Fruit fly (Drosophila melanogaster): ENCODE results near the gene CG14629.

The CG14629 gene

DNA sequence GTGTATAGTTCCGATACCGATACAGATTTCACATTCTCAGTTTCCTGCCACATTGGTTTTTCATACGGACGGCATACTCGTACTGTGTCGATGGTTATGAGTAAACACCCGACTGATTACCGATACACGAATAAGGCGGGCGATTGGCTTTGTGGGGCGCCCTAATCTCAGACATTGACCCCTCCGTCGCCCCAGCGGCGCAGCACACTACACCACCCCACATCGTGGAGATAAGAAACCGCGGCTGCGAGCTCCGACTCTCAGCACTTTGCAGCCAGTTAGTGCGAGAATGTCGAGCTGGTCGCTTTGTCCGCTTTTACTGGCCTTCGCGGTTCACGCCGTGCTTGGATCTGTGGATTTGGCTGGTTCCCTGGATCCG is at the start of gene CG14629:
TSS of gene CG14629 (plus strand) at position 275 of the 379 bp plus-strand sequence.
- no peak for TF ChIP-seq Sin3A (optimal IDR thresholded peaks at IDR 0.05)
- no peak for TF ChIP-seq h (optimal IDR thresholded peaks at IDR 0.05)
- TF ChIP-seq ttk (optimal IDR thresholded peaks at IDR 0.05): no peak
- TF ChIP-seq insv (optimal IDR thresholded peaks at IDR 0.05): no peak

DNA sequence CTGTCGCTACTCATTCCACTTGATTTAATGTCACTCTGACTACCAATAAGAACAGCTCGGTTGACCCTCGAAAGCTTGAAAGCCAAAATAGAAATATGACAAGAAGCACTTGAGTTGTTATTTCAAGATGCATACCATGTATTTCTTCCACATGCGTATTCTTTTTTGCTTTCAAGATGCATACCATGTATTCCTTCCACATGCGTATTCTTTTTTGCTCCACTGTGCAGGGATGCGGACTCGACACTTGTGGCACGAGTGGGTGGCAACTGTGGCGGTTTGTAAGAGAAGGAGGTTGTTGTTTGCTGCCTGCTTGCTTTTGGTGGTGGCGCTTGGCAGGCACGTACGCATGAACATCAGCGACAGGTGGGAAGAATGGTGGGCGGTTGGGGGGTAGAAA is 45.1 kb upstream of the CG14629 start:
- no peak for TF ChIP-seq ttk (optimal IDR thresholded peaks at IDR 0.05)
- no peak for TF ChIP-seq Myc (optimal IDR thresholded peaks at IDR 0.05)
- TF ChIP-seq psq (optimal IDR thresholded peaks at IDR 0.05): no peak
- no peak for TF ChIP-seq h (optimal IDR thresholded peaks at IDR 0.05)
- no peak for TF ChIP-seq Sin3A (optimal IDR thresholded peaks at IDR 0.05)
- TF ChIP-seq insv (optimal IDR thresholded peaks at IDR 0.05): no peak

DNA sequence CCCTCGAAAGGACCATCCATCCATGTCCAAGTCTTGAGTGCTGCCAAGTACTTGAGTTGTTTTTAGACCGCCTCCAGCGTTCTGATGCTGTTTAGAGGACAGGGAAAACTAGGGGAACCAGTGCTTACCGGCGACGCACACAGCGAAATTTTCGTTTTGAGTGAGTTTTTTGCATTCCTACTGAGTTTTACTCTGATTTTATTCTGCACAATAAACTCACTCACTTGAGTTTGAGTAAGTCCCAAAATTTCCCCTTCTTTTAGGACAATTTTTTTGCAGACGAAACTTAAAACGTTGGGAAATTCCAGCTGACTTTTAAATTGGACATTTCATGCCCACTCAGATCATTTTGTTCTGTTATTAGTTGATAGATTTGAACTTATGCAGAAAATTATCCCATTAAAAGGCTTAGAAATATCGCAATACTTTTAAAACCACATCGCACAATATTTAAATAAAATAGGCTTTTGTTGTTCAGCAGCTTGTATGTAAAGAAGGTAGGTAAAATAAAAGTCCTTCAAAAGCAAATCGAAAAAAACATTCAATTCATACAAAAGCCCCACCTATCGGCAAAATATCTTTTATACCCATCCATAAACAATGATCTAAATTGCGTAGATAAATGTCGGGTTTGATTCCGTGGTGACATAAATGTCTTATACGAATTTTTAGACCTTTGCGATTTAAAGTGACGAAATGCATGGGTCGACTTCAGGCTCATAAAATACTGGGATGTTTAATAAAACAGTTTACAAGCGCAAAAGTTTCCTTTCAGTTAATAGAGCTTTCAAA is 41.7 kb upstream of the CG14629 start:
- TF ChIP-seq ttk (optimal IDR thresholded peaks at IDR 0.05) (no peak), insv (optimal IDR thresholded peaks at IDR 0.05) (no peak), psq (optimal IDR thresholded peaks at IDR 0.05) (no peak), Sin3A (optimal IDR thresholded peaks at IDR 0.05) (no peak), h (optimal IDR thresholded peaks at IDR 0.05) (no peak), Myc (optimal IDR thresholded peaks at IDR 0.05) (no peak)

DNA sequence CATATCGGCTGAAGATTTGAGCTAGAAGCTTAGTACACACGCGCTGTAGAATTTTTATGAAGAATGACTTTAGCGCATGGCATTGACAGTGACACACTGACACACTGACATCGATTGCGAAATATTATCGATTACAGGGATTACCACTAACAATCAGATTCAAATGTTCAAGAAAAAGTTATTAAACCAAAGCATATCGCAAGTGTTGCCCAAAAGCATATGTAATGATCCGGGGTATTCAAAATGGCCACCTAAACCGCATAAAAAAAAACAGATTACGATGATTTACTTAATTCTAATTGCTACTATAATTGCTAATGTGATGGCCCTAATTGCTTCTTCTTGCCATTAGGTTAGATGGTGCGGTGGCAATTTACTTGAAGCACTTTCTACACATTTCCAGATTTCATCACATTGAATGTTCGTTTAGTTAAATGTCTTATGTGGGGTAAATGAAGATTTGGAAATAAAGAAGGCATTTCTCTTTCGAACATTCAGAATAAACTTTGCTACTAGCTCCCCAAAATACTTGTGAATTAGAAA is 39.7 kb upstream of the CG14629 start, which contains the start of the genes TfIIA-S-2 and CG14631:
TSS of gene TfIIA-S-2 (minus strand) at position 101 of the 543 bp plus-strand sequence.
TSS of gene CG14631 (plus strand) at position 493 of the 543 bp plus-strand sequence.
- no peak for TF ChIP-seq Sin3A (optimal IDR thresholded peaks at IDR 0.05)
- no peak for TF ChIP-seq insv (optimal IDR thresholded peaks at IDR 0.05)
- TF ChIP-seq h (optimal IDR thresholded peaks at IDR 0.05): no peak
- no peak for TF ChIP-seq Myc (optimal IDR thresholded peaks at IDR 0.05)
- no peak for TF ChIP-seq psq (optimal IDR thresholded peaks at IDR 0.05)
- no peak for TF ChIP-seq ttk (optimal IDR thresholded peaks at IDR 0.05)

DNA sequence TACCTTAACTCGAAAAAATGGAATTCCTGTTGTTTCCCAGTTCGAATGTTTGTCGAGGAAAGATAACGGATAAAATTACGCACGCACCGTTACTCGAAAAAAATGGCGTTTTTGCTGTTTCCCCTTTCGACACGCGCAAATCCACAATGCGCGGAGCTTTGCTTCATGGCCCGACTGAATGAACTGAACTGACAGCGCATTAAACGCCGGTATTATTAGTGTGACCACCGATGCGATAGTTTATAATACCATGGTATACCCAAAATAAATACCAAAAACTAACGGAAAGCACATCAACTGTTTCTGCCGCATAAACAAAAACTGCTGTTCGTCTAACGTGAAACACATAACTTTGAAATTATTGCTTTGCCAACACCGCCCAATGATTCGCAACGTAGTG is 24.8 kb upstream of the CG14629 start, which contains the start of the genes CG32814, CG11638 and CG3021:
TSS of gene CG32814 (minus strand) at position 190 of the 400 bp plus-strand sequence.
TSS of gene CG11638 (minus strand) at position 193 of the 400 bp plus-strand sequence.
TSS of gene CG3021 (plus strand) at position 281 of the 400 bp plus-strand sequence.
- TF ChIP-seq Myc (optimal IDR thresholded peaks at IDR 0.05): no peak
- no peak for TF ChIP-seq Sin3A (optimal IDR thresholded peaks at IDR 0.05)
- TF ChIP-seq h (optimal IDR thresholded peaks at IDR 0.05): no peak
- no peak for TF ChIP-seq psq (optimal IDR thresholded peaks at IDR 0.05)
- no peak for TF ChIP-seq ttk (optimal IDR thresholded peaks at IDR 0.05)
- no peak for TF ChIP-seq insv (optimal IDR thresholded peaks at IDR 0.05)

DNA sequence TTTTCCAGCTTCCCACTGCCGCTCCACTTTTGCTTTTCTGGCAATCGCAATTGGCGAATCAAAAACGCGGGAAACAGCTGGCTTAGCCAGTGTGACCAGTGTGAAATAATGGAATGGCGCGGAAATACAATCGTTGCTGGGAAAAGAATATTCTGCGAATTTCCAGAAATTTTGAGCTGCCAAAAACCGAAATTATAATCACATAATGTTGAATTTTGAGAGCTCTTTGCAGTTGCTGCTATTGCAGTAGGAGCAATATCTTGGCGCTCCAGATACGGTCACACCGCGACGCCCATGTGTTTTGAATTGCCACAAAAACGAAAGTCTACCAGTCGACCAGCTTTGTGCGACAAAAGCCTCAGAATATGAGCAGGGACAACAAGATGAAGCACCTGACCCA is 20.8 kb upstream of the CG14629 start, which contains the start of the genes Cdc45 and Rpp21:
TSS of gene Cdc45 (minus strand) at position 79 of the 400 bp plus-strand sequence.
TSS of gene Rpp21 (plus strand) at position 281 of the 400 bp plus-strand sequence.
- TF ChIP-seq ttk (optimal IDR thresholded peaks at IDR 0.05): no peak
- no peak for TF ChIP-seq psq (optimal IDR thresholded peaks at IDR 0.05)
- no peak for TF ChIP-seq Myc (optimal IDR thresholded peaks at IDR 0.05)
- no peak for TF ChIP-seq h (optimal IDR thresholded peaks at IDR 0.05)
- TF ChIP-seq Sin3A (optimal IDR thresholded peaks at IDR 0.05): no peak
- TF ChIP-seq insv (optimal IDR thresholded peaks at IDR 0.05): no peak

DNA sequence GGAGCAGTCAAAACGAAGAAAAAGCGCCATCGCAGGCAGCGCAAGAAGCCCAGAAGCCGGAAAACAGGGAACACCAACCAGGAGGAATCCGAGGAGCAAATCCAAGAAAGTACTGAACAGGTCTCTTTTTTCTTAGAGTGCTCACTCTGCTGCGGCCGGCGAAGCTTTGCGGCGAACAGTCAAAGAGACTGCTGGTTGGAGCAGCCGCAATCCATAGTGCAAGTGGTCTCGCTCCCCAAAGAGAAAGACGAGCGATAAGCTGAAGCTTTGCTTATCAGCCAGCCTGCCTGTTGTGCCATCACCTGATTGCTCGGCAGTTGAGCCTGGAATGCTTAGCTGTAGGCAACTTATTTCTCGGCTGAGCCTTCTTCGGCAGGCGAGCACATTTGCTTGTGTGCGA is 20.1 kb upstream of the CG14629 start, which contains the start of gene CG14630:
TSS of gene CG14630 (plus strand) at position 301 of the 400 bp plus-strand sequence.
- TF ChIP-seq insv (optimal IDR thresholded peaks at IDR 0.05) (no peak), h (optimal IDR thresholded peaks at IDR 0.05) (no peak), Myc (optimal IDR thresholded peaks at IDR 0.05) (no peak), psq (optimal IDR thresholded peaks at IDR 0.05) (no peak), ttk (optimal IDR thresholded peaks at IDR 0.05) (no peak), Sin3A (optimal IDR thresholded peaks at IDR 0.05) (no peak)

DNA sequence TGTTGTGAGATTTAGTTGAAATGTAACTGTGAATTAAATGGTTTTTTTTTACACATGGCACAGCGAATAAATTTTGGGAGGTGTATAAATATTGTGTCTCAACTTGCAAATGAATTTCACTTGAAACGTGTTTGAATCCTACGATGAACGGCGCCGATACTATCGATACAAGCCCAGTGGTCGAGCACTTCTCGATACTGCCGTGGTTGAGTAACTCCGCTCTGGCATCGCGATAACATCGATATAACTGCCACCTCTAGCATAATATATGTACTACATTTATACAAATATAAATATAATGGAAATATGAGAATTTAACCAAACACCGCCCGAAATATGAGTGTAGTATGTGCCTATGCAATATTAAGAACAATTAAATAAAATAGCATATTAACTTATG is 18.3 kb upstream of the CG14629 start:
- no peak for TF ChIP-seq psq (optimal IDR thresholded peaks at IDR 0.05)
- TF ChIP-seq Sin3A (optimal IDR thresholded peaks at IDR 0.05): no peak
- TF ChIP-seq insv (optimal IDR thresholded peaks at IDR 0.05): no peak
- no peak for TF ChIP-seq Myc (optimal IDR thresholded peaks at IDR 0.05)

DNA sequence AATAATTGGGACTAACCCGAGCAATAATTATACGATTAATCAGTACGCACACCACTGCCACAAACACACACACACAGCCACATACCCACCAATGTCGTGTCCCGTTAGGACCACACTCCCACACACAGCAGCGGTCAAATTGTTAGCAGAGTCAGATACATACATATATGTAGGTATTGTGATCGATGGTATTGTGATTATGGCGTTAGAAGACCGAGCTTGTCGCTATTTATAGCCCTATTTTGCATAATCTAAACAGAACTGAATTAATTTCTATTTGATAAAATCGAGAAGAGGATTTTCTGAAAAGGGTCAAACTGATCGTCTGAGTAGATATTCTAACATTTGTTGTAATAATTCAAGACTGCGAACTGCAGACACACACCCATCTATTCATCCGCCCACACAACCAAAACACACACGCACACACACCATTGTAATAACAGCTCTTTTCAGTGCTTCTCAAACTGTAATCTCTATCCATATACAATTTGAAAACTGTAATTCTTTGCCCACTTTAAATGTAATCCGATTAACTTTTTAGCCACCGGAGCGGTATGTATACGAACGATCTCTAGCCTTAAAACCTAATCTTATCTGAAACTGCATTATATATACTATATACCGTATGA is 9.8 kb upstream of the CG14629 start:
- TF ChIP-seq ttk (optimal IDR thresholded peaks at IDR 0.05) (no peak), insv (optimal IDR thresholded peaks at IDR 0.05) (no peak)

DNA sequence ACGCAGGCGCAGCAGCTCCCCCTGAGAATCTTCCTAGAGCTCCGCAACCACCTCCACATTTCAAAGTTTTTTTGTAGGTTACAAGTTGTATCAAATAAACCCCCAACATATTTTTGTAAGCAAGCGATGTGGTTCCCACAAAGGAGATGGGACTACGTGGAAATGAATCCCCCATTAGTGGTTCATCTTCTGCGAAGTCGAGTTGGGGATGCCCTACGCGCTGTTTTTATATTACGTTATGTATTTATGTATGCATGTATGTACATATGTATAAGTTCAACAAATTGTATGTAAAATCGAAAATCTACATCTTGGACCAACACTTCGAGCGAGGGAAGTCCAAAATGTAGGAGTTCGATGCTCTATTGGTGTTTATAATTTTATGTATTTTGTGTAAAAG is 5.4 kb upstream of the CG14629 start, which contains the start of gene CG42259:
TSS of gene CG42259 (plus strand) at position 301 of the 400 bp plus-strand sequence.
- no peak for TF ChIP-seq insv (optimal IDR thresholded peaks at IDR 0.05)
- TF ChIP-seq h (optimal IDR thresholded peaks at IDR 0.05): no peak
- no peak for TF ChIP-seq Myc (optimal IDR thresholded peaks at IDR 0.05)
- no peak for TF ChIP-seq Sin3A (optimal IDR thresholded peaks at IDR 0.05)
- no peak for TF ChIP-seq ttk (optimal IDR thresholded peaks at IDR 0.05)
- TF ChIP-seq psq (optimal IDR thresholded peaks at IDR 0.05): no peak

DNA sequence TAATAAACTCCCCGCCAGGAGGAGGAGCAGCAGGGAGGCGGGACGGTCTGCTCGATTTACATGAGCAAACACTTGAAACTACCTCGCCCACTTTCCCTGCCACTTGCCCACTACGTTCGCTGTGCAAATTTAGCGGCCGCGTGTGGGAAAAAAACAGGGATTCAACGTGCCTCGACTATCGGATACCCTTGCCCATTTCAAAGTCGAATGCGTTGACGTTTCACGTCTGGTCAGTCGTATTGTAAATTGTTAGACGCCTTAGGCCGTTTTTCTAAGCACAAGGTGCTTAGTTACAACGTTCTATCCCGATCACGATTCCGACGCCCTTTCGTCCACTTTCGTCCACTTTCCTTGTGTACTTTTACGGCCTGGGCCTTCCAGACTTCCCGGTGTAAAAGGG is 3.6 kb upstream of the CG14629 start:
- TF ChIP-seq ttk (optimal IDR thresholded peaks at IDR 0.05): no peak
- no peak for TF ChIP-seq insv (optimal IDR thresholded peaks at IDR 0.05)
- no peak for TF ChIP-seq h (optimal IDR thresholded peaks at IDR 0.05)
- no peak for TF ChIP-seq Sin3A (optimal IDR thresholded peaks at IDR 0.05)
- TF ChIP-seq psq (optimal IDR thresholded peaks at IDR 0.05): no peak
- no peak for TF ChIP-seq Myc (optimal IDR thresholded peaks at IDR 0.05)
